Worm (Caenorhabditis elegans) whole organism, L1 larva: ENCODE results near the gene srv-5.

ENCODE experiments used
- ceh-8 ChIP-seq: fragments of 200-800 bp; sonication (Bioruptor generic); optimal IDR thresholded peaks from 2 replicates; lab custom pipeline; 2018; ENCODE audit warnings: mild to moderate bottlenecking, missing genetic modification characterization, moderate library complexity, missing compliant biosample characterization
- ceh-82 ChIP-seq, 3 experiments: fragments of 150-350 bp in 1 of 3; sonication (generic microtip) in 2 of 3; optimal IDR thresholded peaks; 2 replicates each; lab custom pipeline; 2014 to 2017; ENCODE audit warnings: missing biosample characterization in 3 of 3, missing genetic modification characterization in 3 of 3
- dsc-1 ChIP-seq: sonication (generic microtip); optimal IDR thresholded peaks from 2 replicates; lab custom pipeline; 2016; ENCODE audit warnings: mild to moderate bottlenecking, missing genetic modification characterization, missing compliant biosample characterization
- efl-1 ChIP-seq, 4 experiments: fragments of 150-350 bp; optimal IDR thresholded peaks in 3 of 4; peaks in 1 of 4; 1 replicate in 1 of 4; 2 replicates in 3 of 4; lab custom pipeline; 2014; ENCODE audit warnings: missing biosample characterization in 2 of 4, missing genetic modification characterization in 2 of 4, missing genetic modification reagents in 2 of 4
- efl-3 ChIP-seq: fragments of 200-800 bp; sonication (Bioruptor generic); optimal IDR thresholded peaks from 2 replicates; lab custom pipeline; 2018; ENCODE audit warnings: mild to moderate bottlenecking, missing genetic modification characterization, missing compliant biosample characterization
- egl-27 ChIP-seq, 2 experiments: fragments of 150-350 bp in 1 of 2; sonication (generic microtip); optimal IDR thresholded peaks; 3 replicates each; lab custom pipeline; 2017 to 2018; ENCODE audit warnings: missing biosample characterization in 2 of 2, missing genetic modification characterization in 2 of 2, missing genetic modification reagents in 2 of 2
- fkh-8 ChIP-seq: sonication (generic microtip); optimal IDR thresholded peaks from 2 replicates; lab custom pipeline; 2016; ENCODE audit warnings: mild to moderate bottlenecking, missing genetic modification characterization, missing compliant biosample characterization
- fos-1 ChIP-seq: fragments of 150-350 bp; optimal IDR thresholded peaks from 2 replicates; lab custom pipeline; 2014; ENCODE audit warnings: missing biosample characterization, missing genetic modification characterization
- irx-1 ChIP-seq: sonication (generic microtip); optimal IDR thresholded peaks from 2 replicates; lab custom pipeline; 2016; ENCODE audit warnings: missing genetic modification characterization, missing compliant biosample characterization
- isw-1 ChIP-seq: fragments of 200-800 bp; sonication (Bioruptor generic); IDR thresholded peaks from 2 replicates; pipeline ENCODE4 v1.3.6; 2022; ENCODE audit warnings: missing genetic modification characterization, missing compliant biosample characterization
- jun-1 ChIP-seq: fragments of 150-350 bp; optimal IDR thresholded peaks from 2 replicates; lab custom pipeline; 2014; ENCODE audit warnings: missing biosample characterization, missing genetic modification reagents, missing genetic modification characterization
- lin-14 ChIP-seq: fragments of 200-800 bp; sonication (Bioruptor generic); optimal IDR thresholded peaks from 2 replicates; lab custom pipeline; 2018; ENCODE audit warnings: mild to moderate bottlenecking, missing genetic modification characterization, moderate library complexity, missing compliant biosample characterization
- lin-15B ChIP-seq: fragments of 150-350 bp; sonication (generic microtip); optimal IDR thresholded peaks from 3 replicates; lab custom pipeline; 2014; ENCODE audit warnings: missing biosample characterization, missing genetic modification characterization
- lin-35 ChIP-seq, 2 experiments: fragments of 150-350 bp; optimal IDR thresholded peaks; 2 replicates each; lab custom pipeline; 2014; ENCODE audit warnings: missing biosample characterization in 2 of 2, missing genetic modification characterization in 2 of 2, missing genetic modification reagents in 2 of 2
- lir-3 ChIP-seq: sonication (generic microtip); optimal IDR thresholded peaks from 2 replicates; lab custom pipeline; 2016; ENCODE audit warnings: mild to moderate bottlenecking, missing genetic modification characterization, moderate library complexity, missing compliant biosample characterization; ENCODE audit not compliant: poor library complexity
- lsy-2 ChIP-seq, 2 experiments: fragments of 150-350 bp; optimal IDR thresholded peaks; 2 replicates each; lab custom pipeline; 2014; ENCODE audit warnings: missing biosample characterization in 2 of 2, missing genetic modification characterization in 2 of 2
- mdl-1 ChIP-seq, 2 experiments: fragments of 150-350 bp; optimal IDR thresholded peaks; 2 replicates each; lab custom pipeline; 2014 to 2017; ENCODE audit warnings: missing biosample characterization in 2 of 2, missing genetic modification characterization in 2 of 2, inconsistent platforms in 1 of 2
- mep-1 ChIP-seq: fragments of 150-350 bp; optimal IDR thresholded peaks from 2 replicates; lab custom pipeline; 2014; ENCODE audit warnings: missing biosample characterization, missing genetic modification characterization
- nhr-19 ChIP-seq: fragments of 200-800 bp; sonication (Bioruptor generic); conservative IDR thresholded peaks from 2 replicates; pipeline ENCODE4 v1.3.6; 2022; ENCODE audit warnings: missing genetic modification characterization, missing compliant biosample characterization
- nhr-20 ChIP-seq: sonication (generic microtip); optimal IDR thresholded peaks from 2 replicates; lab custom pipeline; 2016; ENCODE audit warnings: mild to moderate bottlenecking, missing genetic modification characterization, missing compliant biosample characterization
- nhr-47 ChIP-seq: sonication (generic microtip); optimal IDR thresholded peaks from 2 replicates; lab custom pipeline; 2016; ENCODE audit warnings: mild to moderate bottlenecking, missing genetic modification characterization, moderate library complexity, missing compliant biosample characterization
- nhr-71 ChIP-seq: sonication (generic microtip); optimal IDR thresholded peaks from 2 replicates; lab custom pipeline; 2016; ENCODE audit warnings: mild to moderate bottlenecking, missing genetic modification characterization, moderate library complexity, missing compliant biosample characterization
- nhr-76 ChIP-seq: sonication (generic microtip); optimal IDR thresholded peaks from 2 replicates; lab custom pipeline; 2017; ENCODE audit warnings: missing biosample characterization, missing genetic modification characterization
- nhr-77 ChIP-seq: fragments of 150-350 bp; optimal IDR thresholded peaks from 2 replicates; lab custom pipeline; 2014; ENCODE audit warnings: missing biosample characterization, missing genetic modification characterization
- nhr-84 ChIP-seq: sonication (generic microtip); optimal IDR thresholded peaks from 2 replicates; lab custom pipeline; 2017; ENCODE audit warnings: missing biosample characterization, missing genetic modification characterization
- nhr-90 ChIP-seq: sonication (generic microtip); optimal IDR thresholded peaks from 2 replicates; lab custom pipeline; 2016; ENCODE audit warnings: mild to moderate bottlenecking, missing genetic modification characterization, missing compliant biosample characterization; ENCODE audit not compliant: poor library complexity
- pag-3 ChIP-seq: sonication (generic microtip); optimal IDR thresholded peaks from 2 replicates; lab custom pipeline; 2017; ENCODE audit warnings: missing genetic modification characterization, mild to moderate bottlenecking, missing compliant biosample characterization, antibody characterized with exemption, borderline replicate concordance; ENCODE audit not compliant: insufficient read depth
- rnt-1 ChIP-seq: sonication (generic microtip); optimal IDR thresholded peaks from 2 replicates; lab custom pipeline; 2016; ENCODE audit warnings: mild to moderate bottlenecking, missing genetic modification characterization, moderate library complexity, missing compliant biosample characterization
- skn-1 ChIP-seq: fragments of 150-350 bp; optimal IDR thresholded peaks from 2 replicates; lab custom pipeline; 2014; ENCODE audit warnings: missing biosample characterization, missing genetic modification characterization
- snpc-4 ChIP-seq: fragments of 150-350 bp; optimal IDR thresholded peaks from 2 replicates; lab custom pipeline; 2014; ENCODE audit warnings: missing biosample characterization, missing genetic modification characterization
- snu-23 ChIP-seq: sonication (generic microtip); optimal IDR thresholded peaks from 2 replicates; lab custom pipeline; 2016; ENCODE audit warnings: missing genetic modification characterization, missing compliant biosample characterization
- tbx-2 ChIP-seq: sonication (generic microtip); optimal IDR thresholded peaks from 2 replicates; lab custom pipeline; 2016; ENCODE audit warnings: missing genetic modification characterization, missing compliant biosample characterization
- unc-62 ChIP-seq: fragments of 150-350 bp; optimal IDR thresholded peaks from 2 replicates; lab custom pipeline; 2014; ENCODE audit warnings: missing biosample characterization, missing genetic modification reagents, missing genetic modification characterization
- unc-86 ChIP-seq: sonication (generic microtip); optimal IDR thresholded peaks from 2 replicates; lab custom pipeline; 2016; ENCODE audit warnings: missing genetic modification characterization, missing compliant biosample characterization
- vab-15 ChIP-seq: sonication (generic microtip); optimal IDR thresholded peaks from 2 replicates; lab custom pipeline; 2017; ENCODE audit warnings: missing genotype, mild to moderate bottlenecking, missing genetic modification characterization, missing compliant biosample characterization
- xbp-1 ChIP-seq: sonication (generic microtip); optimal IDR thresholded peaks from 2 replicates; lab custom pipeline; 2016; ENCODE audit warnings: missing genetic modification characterization, missing compliant biosample characterization
- zag-1 ChIP-seq: fragments of 150-350 bp; optimal IDR thresholded peaks from 2 replicates; lab custom pipeline; 2014; ENCODE audit warnings: missing biosample characterization, missing genetic modification characterization
- ztf-11 ChIP-seq, 2 experiments: sonication (generic microtip); optimal IDR thresholded peaks; 2 replicates each; lab custom pipeline; 2016 to 2017; ENCODE audit warnings: missing genetic modification characterization in 2 of 2, missing biosample characterization in 1 of 2, missing compliant biosample characterization in 1 of 2
- ztf-4 ChIP-seq: fragments of 150-350 bp; optimal IDR thresholded peaks from 2 replicates; lab custom pipeline; 2014; ENCODE audit warnings: missing biosample characterization, missing genetic modification characterization

srv-5 gene

DNA sequence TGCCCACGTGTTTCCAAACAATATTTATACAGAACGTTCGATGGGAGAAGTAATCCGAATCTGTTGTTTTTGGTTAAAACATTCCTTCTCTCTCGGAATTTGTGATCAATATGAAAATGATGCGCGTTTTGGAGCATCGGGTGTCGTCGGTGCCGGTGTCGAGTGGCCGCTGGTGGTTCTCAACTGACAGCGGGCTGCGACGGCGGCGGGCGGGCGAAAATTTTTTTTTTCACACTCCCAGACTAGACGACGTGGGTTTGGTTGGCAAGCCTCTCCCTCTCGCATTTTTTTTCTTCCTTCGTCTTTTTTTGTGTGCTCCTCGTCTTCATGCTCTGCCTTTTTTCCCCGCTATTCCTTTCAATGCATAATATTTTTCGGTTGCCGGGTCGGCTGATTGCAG is 34.0 kb upstream of the srv-5 start, which contains the start of gene W01H2.2 (continued):
- TF ChIP-seq ztf-11 (tag; optimal IDR thresholded peaks at IDR 0.05; lab: Kevin White, UChicago) (no peak), nhr-76 (no peak)

DNA sequence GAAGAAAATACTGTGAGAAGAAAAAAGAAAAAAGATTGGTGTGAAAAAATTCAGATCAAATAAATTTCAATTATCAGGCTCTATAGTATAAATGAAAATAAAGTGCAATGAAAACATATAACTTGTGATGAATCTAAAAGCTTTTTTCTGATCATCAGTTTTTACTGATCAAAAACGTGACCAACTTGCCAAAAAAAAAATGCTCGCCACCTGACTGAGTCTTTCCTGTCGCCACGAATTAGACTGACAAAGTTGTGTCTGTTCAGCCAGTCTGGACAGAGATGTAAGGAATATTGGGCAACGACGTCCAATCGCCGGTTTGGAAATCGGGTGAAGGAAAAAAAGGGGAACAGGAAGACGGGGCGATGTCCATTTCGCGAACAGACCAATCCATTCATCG is 32.7 kb upstream of the srv-5 start:
- TF ChIP-seq nhr-47 (tag; lab: Kevin White, UChicago) (peak; percentile 7), unc-86 (tag; lab: Kevin White, UChicago) (no peak), lsy-2 (tag; optimal IDR thresholded peaks at IDR 0.05; lab: Kevin White, UChicago) (peak; percentile 8 to 21), lin-14 (GFP tag; lab: Kevin White, UChicago) (peak; percentile 61), dsc-1 (tag; lab: Kevin White, UChicago) (no peak), fkh-8 (tag; lab: Kevin White, UChicago) (peak; percentile 61), vab-15 (tag; lab: Kevin White, UChicago) (no peak), snu-23 (GFP tag; lab: Kevin White, UChicago) (peak; percentile 43), mdl-1 (tag; optimal IDR thresholded peaks at IDR 0.05; lab: Kevin White, UChicago) (no peak), nhr-71 (peak; percentile 78), ceh-8 (GFP tag; lab: Kevin White, UChicago) (peak; percentile 38), lin-35 (GFP tag; optimal IDR thresholded peaks at IDR 0.05; lab: Kevin White, UChicago) (peak in 1 of 2 experiments; percentile 26), nhr-19 (peak; percentile 54), nhr-20 (peak; percentile 42), efl-1 (optimal IDR thresholded peaks at IDR 0.05; lab: Kevin White, UChicago) (no peak), efl-1 (GFP tag; optimal IDR thresholded peaks at IDR 0.05 in 1 of 2; lab: Kevin White, UChicago) (peak in 1 of 2 experiments; percentile 42), xbp-1 (tag; lab: Kevin White, UChicago) (peak; percentile 59), rnt-1 (tag; lab: Kevin White, UChicago) (peak; percentile 30), nhr-90 (peak; percentile 0)

DNA sequence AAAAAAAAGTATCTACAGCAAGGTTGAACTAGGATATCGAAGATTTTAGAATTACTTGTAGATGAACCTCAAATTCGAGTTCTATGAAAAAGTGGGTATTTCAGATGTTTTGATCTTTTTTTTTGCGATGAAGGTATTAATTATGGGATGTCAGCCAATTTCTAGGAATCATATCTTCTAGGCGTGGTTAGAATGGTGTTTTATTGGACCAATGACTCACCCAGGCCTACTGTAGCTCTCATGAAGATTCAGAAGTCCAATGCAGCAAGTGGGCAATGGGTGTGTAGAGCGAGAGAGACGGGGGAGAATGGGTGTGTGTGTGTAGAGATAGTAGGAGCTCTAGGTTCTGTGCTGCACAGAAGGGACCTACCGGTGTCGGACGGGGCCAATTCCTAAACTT is 29.9 kb upstream of the srv-5 start:
- TF ChIP-seq ztf-4 (tag; lab: Kevin White, UChicago), result no peak
- TF ChIP-seq lir-3 (tag; lab: Kevin White, UChicago), result no peak
- peak in 2 of 3 experiments; percentile 20 to 25 for TF ChIP-seq ceh-82 (tag; optimal IDR thresholded peaks at IDR 0.05; lab: Kevin White, UChicago)
- TF ChIP-seq pag-3 (tag; lab: Kevin White, UChicago), result no peak
- TF ChIP-seq nhr-77 (tag; lab: Kevin White, UChicago), result no peak
- no peak for TF ChIP-seq skn-1 (tag; lab: Kevin White, UChicago)
- TF ChIP-seq unc-62 (GFP tag; lab: Kevin White, UChicago), result no peak
- no peak for TF ChIP-seq tbx-2 (tag; lab: Kevin White, UChicago)
- TF ChIP-seq mep-1 (tag; lab: Kevin White, UChicago), result peak; percentile 49
- no peak for TF ChIP-seq isw-1 (GFP tag; lab: Robert Waterston, UW)
- no peak for TF ChIP-seq irx-1
- TF ChIP-seq snpc-4, result no peak
- no peak for TF ChIP-seq efl-3 (GFP tag; lab: Kevin White, UChicago)
- TF ChIP-seq dsc-1 (tag; lab: Kevin White, UChicago), result peak; percentile 19
- TF ChIP-seq fos-1, result peak; percentile 70
- no peak for TF ChIP-seq xbp-1 (tag; lab: Kevin White, UChicago)
- peak; percentile 12 to 80 for TF ChIP-seq lsy-2 (tag; optimal IDR thresholded peaks at IDR 0.05; lab: Kevin White, UChicago)
- TF ChIP-seq nhr-84, result no peak
- TF ChIP-seq fkh-8 (tag; lab: Kevin White, UChicago), result peak; percentile 17
- TF ChIP-seq egl-27 (tag; optimal IDR thresholded peaks at IDR 0.05; lab: Kevin White, UChicago), result no peak
- TF ChIP-seq rnt-1 (tag; lab: Kevin White, UChicago), result peak; percentile 28
- TF ChIP-seq lin-15B (tag; lab: Kevin White, UChicago), result no peak
- no peak for TF ChIP-seq jun-1 (tag; lab: Kevin White, UChicago)
- peak; percentile 22 for TF ChIP-seq zag-1
- no peak for TF ChIP-seq vab-15 (tag; lab: Kevin White, UChicago)
